Worm (Caenorhabditis elegans) whole organism, L2 larva: ENCODE measurements around the gene mrp-5.

Experiments
- ceh-82 ChIP-seq: fragments of 150-350 bp; optimal IDR thresholded peaks from 2 replicates; lab custom pipeline; 2014; ENCODE audit warnings: missing biosample characterization, missing genetic modification characterization
- lin-39 ChIP-seq: fragments of 150-350 bp; optimal IDR thresholded peaks from 2 replicates; lab custom pipeline; 2014; ENCODE audit warnings: missing biosample characterization, missing genetic modification reagents, missing genetic modification characterization
- nhr-23 ChIP-seq: fragments of 150-350 bp; optimal IDR thresholded peaks from 2 replicates; lab custom pipeline; 2014; ENCODE audit warnings: missing biosample characterization, missing genetic modification reagents, missing genetic modification characterization
- nhr-6 ChIP-seq: fragments of 150-350 bp; optimal IDR thresholded peaks from 2 replicates; lab custom pipeline; 2014; ENCODE audit warnings: missing biosample characterization, missing genetic modification characterization
- skn-1 ChIP-seq: sonication (generic microtip); optimal IDR thresholded peaks from 2 replicates; lab custom pipeline; 2017; ENCODE audit warnings: missing biosample characterization, missing genetic modification characterization

DNA sequence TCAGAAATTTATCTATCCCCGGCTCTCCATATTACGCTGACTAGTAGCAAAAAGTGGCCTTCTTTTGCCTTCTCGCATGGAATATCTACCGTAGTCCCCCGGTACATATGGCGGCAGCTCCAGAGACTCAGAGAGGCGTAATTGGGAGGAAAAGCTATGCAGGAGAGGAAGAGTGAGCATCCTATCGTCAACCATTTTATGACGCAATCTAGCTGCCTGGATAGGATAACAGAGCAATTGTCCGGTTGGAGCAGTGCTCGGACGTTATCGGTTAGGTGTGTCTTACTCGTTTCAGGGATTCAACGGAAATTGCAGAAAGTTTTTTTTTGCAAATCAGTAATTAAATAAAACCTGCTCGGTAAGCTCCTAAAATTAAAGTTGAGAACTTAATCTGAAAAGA is 11.1 kb upstream of the mrp-5 start:
- TF ChIP-seq ceh-82, result no peak
- TF ChIP-seq nhr-6 (tag; lab: Kevin White, UChicago), result no peak
- no peak for TF ChIP-seq skn-1 (tag; lab: Kevin White, UChicago)
- TF ChIP-seq lin-39 (tag; lab: Kevin White, UChicago), result no peak
- no peak for TF ChIP-seq nhr-23 (tag; lab: Kevin White, UChicago)
